Worm (Caenorhabditis elegans): ENCODE measurements around the gene phyh-1.

ce11 chrIV:17291629-17292199, 32.5 kb upstream of the phyh-1 start, which contains the start of the genes T28F3.11 and slc-17.4:
- TF ChIP-seq tbx-37 (GFP tag; conservative IDR thresholded peaks at IDR 0.05) (no peak), B0310.2 (tag; optimal IDR thresholded peaks at IDR 0.05) (no peak), ama-1 (optimal IDR thresholded peaks at IDR 0.05) (no peak), ets-7 (tag; optimal IDR thresholded peaks at IDR 0.05) (no peak)
